Fruit fly (Drosophila melanogaster) whole organism, embryonic: ENCODE results near the gene Atg12.

Experiments
- Aef1 ChIP-seq: fragments of 200-800 bp; sonication (Bioruptor generic); IDR thresholded peaks from 3 replicates; pipeline ENCODE4 v1.3.6; 2022; ENCODE audit warnings: missing biosample characterization, missing genetic modification characterization
- B-H2 ChIP-seq: fragments of 200-800 bp; sonication (Bioruptor generic); optimal IDR thresholded peaks from 2 replicates; lab custom pipeline; 2018; ENCODE audit warnings: missing biosample characterization, mild to moderate bottlenecking, missing genetic modification characterization
- CG10565 ChIP-seq: fragments of 200-800 bp; sonication (Bioruptor generic); optimal IDR thresholded peaks from 3 replicates; lab custom pipeline; 2016; ENCODE audit warnings: missing biosample characterization, mild to moderate bottlenecking, missing genetic modification characterization
- CG11247 ChIP-seq: fragments of 200-800 bp; sonication (Bioruptor generic); IDR thresholded peaks from 2 replicates; pipeline ENCODE4 v1.3.6; 2022; ENCODE audit warnings: missing biosample characterization, missing genetic modification characterization
- CG12236 ChIP-seq: fragments of 200-800 bp; sonication (Bioruptor generic); optimal IDR thresholded peaks from 2 replicates; lab custom pipeline; 2016; ENCODE audit warnings: missing biosample characterization, missing genetic modification characterization
- CG12942 ChIP-seq: fragments of 200-800 bp; sonication (Bioruptor generic); optimal IDR thresholded peaks from 3 replicates; lab custom pipeline; 2016; ENCODE audit warnings: missing biosample characterization, missing genetic modification characterization
- CG14050 ChIP-seq: fragments of 200-800 bp; sonication (Bioruptor generic); IDR thresholded peaks from 3 replicates; pipeline ENCODE4 v1.3.6; 2022; ENCODE audit warnings: missing biosample characterization, missing genetic modification characterization
- CG14965 ChIP-seq: fragments of 200-800 bp; sonication (Bioruptor generic); optimal IDR thresholded peaks from 2 replicates; lab custom pipeline; 2016; ENCODE audit warnings: missing biosample characterization, missing genetic modification characterization, borderline replicate concordance
- CG1529 ChIP-seq: fragments of 200-800 bp; sonication (Bioruptor generic); optimal IDR thresholded peaks from 3 replicates; lab custom pipeline; 2018; ENCODE audit warnings: missing biosample characterization, missing genetic modification characterization
- CG15696 ChIP-seq: fragments of 200-800 bp; sonication (Bioruptor generic); optimal IDR thresholded peaks from 2 replicates; lab custom pipeline; 2019; ENCODE audit warnings: missing biosample characterization, mild to moderate bottlenecking, missing genetic modification characterization, moderate library complexity
- CG16815 ChIP-seq: fragments of 200-800 bp; sonication (Bioruptor generic); optimal IDR thresholded peaks from 3 replicates; lab custom pipeline; 2017; ENCODE audit warnings: missing biosample characterization, mild to moderate bottlenecking, missing genetic modification characterization
- CG2889 ChIP-seq: fragments of 200-800 bp; sonication (Bioruptor generic); IDR thresholded peaks from 3 replicates; pipeline ENCODE4 v1.3.6; 2022; ENCODE audit warnings: missing biosample characterization, missing genetic modification characterization
- CG30020 ChIP-seq: fragments of 200-800 bp; optimal IDR thresholded peaks from 2 replicates; lab custom pipeline; 2019; ENCODE audit warnings: missing biosample characterization, mild to moderate bottlenecking, missing genetic modification characterization, moderate library complexity
- CG3065 ChIP-seq: fragments of 200-800 bp; sonication (Bioruptor generic); optimal IDR thresholded peaks from 2 replicates; lab custom pipeline; 2016; ENCODE audit warnings: missing biosample characterization, missing genetic modification characterization
- CG3995 ChIP-seq: fragments of 200-800 bp; sonication (Bioruptor generic); optimal IDR thresholded peaks from 3 replicates; lab custom pipeline; 2016; ENCODE audit warnings: missing biosample characterization, missing genetic modification characterization
- CG4424 ChIP-seq: fragments of 200-800 bp; sonication (Bioruptor generic); optimal IDR thresholded peaks from 3 replicates; lab custom pipeline; 2016; ENCODE audit warnings: missing biosample characterization, missing genetic modification characterization
- CG6765 ChIP-seq: fragments of 200-800 bp; sonication (Bioruptor generic); optimal IDR thresholded peaks from 3 replicates; lab custom pipeline; 2017; ENCODE audit warnings: missing biosample characterization, mild to moderate bottlenecking, missing genetic modification characterization
- CG6854 ChIP-seq: fragments of 200-800 bp; sonication (Bioruptor generic); optimal IDR thresholded peaks from 3 replicates; lab custom pipeline; 2017; ENCODE audit warnings: missing biosample characterization, mild to moderate bottlenecking, missing genetic modification characterization
- CG7963 ChIP-seq: fragments of 200-800 bp; sonication (Bioruptor generic); IDR thresholded peaks from 3 replicates; pipeline ENCODE4 v1.3.6; 2022; ENCODE audit warnings: missing biosample characterization, missing genetic modification characterization; ENCODE audit not compliant: partially characterized antibody
- CG8089 ChIP-seq: fragments of 200-800 bp; sonication (Bioruptor generic); optimal IDR thresholded peaks from 3 replicates; lab custom pipeline; 2016; ENCODE audit warnings: missing biosample characterization, missing genetic modification characterization
- CG8944 ChIP-seq: fragments of 200-800 bp; sonication (Bioruptor generic); optimal IDR thresholded peaks from 3 replicates; lab custom pipeline; 2016; ENCODE audit warnings: missing biosample characterization, missing genetic modification characterization
- CG9876 ChIP-seq: fragments of 200-800 bp; sonication (Bioruptor generic); optimal IDR thresholded peaks from 2 replicates; lab custom pipeline; 2016; ENCODE audit warnings: missing biosample characterization, missing genetic modification characterization
- Chrac-16 ChIP-seq: fragments of 200-800 bp; sonication (Bioruptor generic); optimal IDR thresholded peaks from 3 replicates; lab custom pipeline; 2016; ENCODE audit warnings: missing biosample characterization, missing genetic modification characterization
- CkIIα-i1 ChIP-seq: fragments of 200-800 bp; sonication (Bioruptor generic); IDR thresholded peaks from 2 replicates; pipeline ENCODE4 v1.3.6; 2022; ENCODE audit warnings: missing biosample characterization, missing genetic modification characterization
- Dfd ChIP-seq, 2 experiments: fragments of >200 bp; optimal IDR thresholded peaks; 2 replicates each; lab custom pipeline; 2017; ENCODE audit warnings: missing biosample characterization in 2 of 2, missing genetic modification characterization in 2 of 2
- GATAe ChIP-seq: fragments of 200-800 bp; sonication (Bioruptor generic); conservative IDR thresholded peaks from 2 replicates; pipeline ENCODE4 v1.3.6; 2022; ENCODE audit warnings: missing biosample characterization, missing genetic modification characterization
- HmgZ ChIP-seq: fragments of 200-800 bp; sonication (Bioruptor generic); optimal IDR thresholded peaks from 2 replicates; lab custom pipeline; 2018; ENCODE audit warnings: missing biosample characterization, mild to moderate bottlenecking, missing genetic modification characterization
- Hr39 ChIP-seq: fragments of >200 bp; optimal IDR thresholded peaks from 2 replicates; lab custom pipeline; 2017
- Hsf ChIP-seq: fragments of 200-800 bp; sonication (Bioruptor generic); optimal IDR thresholded peaks from 3 replicates; lab custom pipeline; 2016; ENCODE audit warnings: missing biosample characterization, missing genetic modification characterization
- MESR4 ChIP-seq: fragments of 200-800 bp; sonication (Bioruptor generic); optimal IDR thresholded peaks from 2 replicates; lab custom pipeline; 2018; ENCODE audit warnings: missing biosample characterization, mild to moderate bottlenecking, missing genetic modification characterization, moderate library complexity
- NC2α ChIP-seq: fragments of 200-800 bp; sonication (Bioruptor generic); optimal IDR thresholded peaks from 2 replicates; lab custom pipeline; 2016; ENCODE audit warnings: missing biosample characterization, missing genetic modification characterization
- Rx ChIP-seq: fragments of 200-800 bp; sonication (Bioruptor generic); IDR thresholded peaks from 2 replicates; pipeline ENCODE4 v1.3.6; 2022; ENCODE audit warnings: missing biosample characterization, missing genetic modification characterization
- Side ChIP-seq: fragments of 200-800 bp; sonication (Bioruptor generic); optimal IDR thresholded peaks from 2 replicates; lab custom pipeline; 2016; ENCODE audit warnings: missing biosample characterization, missing genetic modification characterization
- Sry-δ ChIP-seq: fragments of 200-800 bp; sonication (Bioruptor generic); optimal IDR thresholded peaks from 2 replicates; lab custom pipeline; 2016; ENCODE audit warnings: missing biosample characterization, missing genetic modification characterization
- Ssrp ChIP-seq: fragments of 200-800 bp; sonication (Bioruptor generic); optimal IDR thresholded peaks from 2 replicates; lab custom pipeline; 2018; ENCODE audit warnings: missing biosample characterization, mild to moderate bottlenecking, missing genetic modification characterization, moderate library complexity
- Usf ChIP-seq: fragments of 200-800 bp; sonication (Bioruptor generic); optimal IDR thresholded peaks from 2 replicates; lab custom pipeline; 2017; ENCODE audit warnings: missing genotype, missing biosample characterization, missing genetic modification characterization
- Xrp1 ChIP-seq: fragments of 200-800 bp; sonication (Bioruptor generic); IDR thresholded peaks from 2 replicates; pipeline ENCODE4 v1.3.6; 2022; ENCODE audit warnings: missing biosample characterization, missing genetic modification characterization
- al ChIP-seq: fragments of 200-800 bp; sonication (Bioruptor generic); IDR thresholded peaks from 2 replicates; pipeline ENCODE4 v1.3.6; 2022; ENCODE audit warnings: missing biosample characterization, missing genetic modification characterization
- ap ChIP-seq: fragments of 200-800 bp; sonication (Bioruptor generic); IDR thresholded peaks from 2 replicates; pipeline ENCODE4 v1.3.6; 2022; ENCODE audit warnings: missing biosample characterization, missing genetic modification characterization
- ato ChIP-seq: fragments of 200-800 bp; sonication (Bioruptor generic); IDR thresholded peaks from 2 replicates; pipeline ENCODE4 v1.3.6; 2022; ENCODE audit warnings: missing biosample characterization, missing genetic modification characterization; ENCODE audit not compliant: partially characterized antibody
- az2 ChIP-seq: fragments of 200-800 bp; sonication (Bioruptor generic); optimal IDR thresholded peaks from 3 replicates; lab custom pipeline; 2016; ENCODE audit warnings: missing biosample characterization, missing genetic modification characterization
- bcd ChIP-seq: fragments of 200-800 bp; sonication (Bioruptor generic); optimal IDR thresholded peaks from 2 replicates; lab custom pipeline; 2017; ENCODE audit warnings: missing biosample characterization, mild to moderate bottlenecking, missing genetic modification characterization
- croc ChIP-seq: fragments of 200-800 bp; sonication (Bioruptor generic); conservative IDR thresholded peaks from 3 replicates; pipeline ENCODE4 v1.3.6; 2022; ENCODE audit warnings: missing biosample characterization, missing genetic modification characterization
- ewg ChIP-seq: fragments of 200-800 bp; sonication (Bioruptor generic); optimal IDR thresholded peaks from 3 replicates; lab custom pipeline; 2017; ENCODE audit warnings: mild to moderate bottlenecking, missing biosample characterization, missing genetic modification reagents, missing genetic modification characterization
- gem ChIP-seq: fragments of 200-800 bp; sonication (Bioruptor generic); optimal IDR thresholded peaks from 2 replicates; lab custom pipeline; 2019; ENCODE audit warnings: missing biosample characterization, mild to moderate bottlenecking, missing genetic modification characterization, moderate library complexity
- insv ChIP-seq, 2 experiments: fragments of 200-800 bp; sonication (Bioruptor generic); optimal IDR thresholded peaks; 3 replicates each; lab custom pipeline; 2016 to 2018; ENCODE audit warnings: missing biosample characterization in 2 of 2, missing genetic modification characterization in 2 of 2
- jing ChIP-seq: fragments of 200-800 bp; sonication (Bioruptor generic); optimal IDR thresholded peaks from 2 replicates; lab custom pipeline; 2018; ENCODE audit warnings: missing biosample characterization, mild to moderate bottlenecking, missing genetic modification characterization
- nerfin-2 ChIP-seq: fragments of 200-800 bp; sonication (Bioruptor generic); IDR thresholded peaks from 2 replicates; pipeline ENCODE4 v1.3.6; 2022; ENCODE audit warnings: missing biosample characterization, missing genetic modification characterization; ENCODE audit not compliant: partially characterized antibody
- otp ChIP-seq: fragments of 200-800 bp; sonication (Bioruptor generic); IDR thresholded peaks from 3 replicates; pipeline ENCODE4, ENCODE4 v1.3.6; 2022; ENCODE audit warnings: missing biosample characterization, missing genetic modification characterization
- slou ChIP-seq: fragments of 200-800 bp; sonication (Bioruptor generic); optimal IDR thresholded peaks from 3 replicates; lab custom pipeline; 2016; ENCODE audit warnings: missing biosample characterization, missing genetic modification characterization
- tap ChIP-seq: fragments of 200-800 bp; optimal IDR thresholded peaks from 3 replicates; lab custom pipeline; 2019; ENCODE audit warnings: missing biosample characterization, mild to moderate bottlenecking, missing genetic modification characterization, moderate library complexity
- tll ChIP-seq, 2 experiments: fragments of 200-800 bp in 1 of 2; fragments of >200 bp in 1 of 2; sonication (Bioruptor generic) in 1 of 2; optimal IDR thresholded peaks; 2 replicates each; lab custom pipeline; 2017 to 2019; ENCODE audit warnings: missing biosample characterization in 2 of 2, missing genetic modification characterization in 2 of 2, mild to moderate bottlenecking in 1 of 2, moderate library complexity in 1 of 2
- ttk ChIP-seq: fragments of 200-800 bp; sonication (Bioruptor generic); IDR thresholded peaks from 2 replicates; pipeline ENCODE4 v2.1.2; 2022; ENCODE audit warnings: missing biosample characterization, missing genetic modification characterization

The Atg12 gene

DNA sequence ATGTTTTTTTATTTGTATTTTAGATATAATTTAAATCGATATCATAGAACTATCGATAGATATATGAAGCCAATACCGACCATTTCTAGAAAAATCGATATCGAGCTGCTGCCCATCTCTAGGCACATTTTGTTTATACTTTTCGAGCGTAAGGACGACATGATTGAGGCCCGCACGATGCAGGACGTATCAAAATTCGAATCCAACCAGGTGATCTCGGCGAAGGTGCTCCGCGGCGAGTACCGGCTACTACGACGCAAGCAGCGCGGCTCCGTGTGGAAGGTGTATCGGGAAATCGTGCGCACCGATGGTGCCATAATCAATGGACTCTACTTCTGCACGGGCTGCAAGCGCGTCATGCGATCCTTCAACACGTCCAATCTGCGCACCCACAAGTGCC is 18.6 kb upstream of the Atg12 start, which contains the start of gene ssp (continued):
- TF ChIP-seq CG14050 (no peak), bcd (no peak), CkIIα-i1 (GFP tag; lab: Robert Waterston, UW) (no peak), otp (GFP tag; lab: Robert Waterston, UW) (no peak), Ssrp (tag; lab: Kevin White, UChicago) (no peak), ap (no peak), Rx (GFP tag; lab: Robert Waterston, UW) (no peak), CG12236 (GFP tag; lab: Kevin White, UChicago) (no peak), ato (GFP tag; lab: Robert Waterston, UW) (peak; percentile 56; the same call in 1 of the 2 replicates), CG4424 (GFP tag; lab: Kevin White, UChicago) (no peak), CG8089 (GFP tag; lab: Kevin White, UChicago) (no peak), CG2889 (GFP tag; lab: Robert Waterston, UW) (no peak), CG11247 (GFP tag; lab: Robert Waterston, UW) (no peak), Hr39 (lab: Kevin White, UChicago) (no peak), CG6854 (GFP tag; lab: Kevin White, UChicago) (no peak), ttk (no peak), CG12942 (GFP tag; lab: Kevin White, UChicago) (no peak), CG8944 (GFP tag; lab: Kevin White, UChicago) (no peak), tll (GFP tag; optimal IDR thresholded peaks at IDR 0.05; lab: Kevin White, UChicago) (no peak), jing (GFP tag; lab: Kevin White, UChicago) (no peak), insv (GFP tag; optimal IDR thresholded peaks at IDR 0.05; lab: Kevin White, UChicago) (no peak), az2 (GFP tag; lab: Kevin White, UChicago) (no peak), CG14965 (no peak), MESR4 (GFP tag; lab: Kevin White, UChicago) (peak; percentile 82), Usf (no peak), B-H2 (no peak), ewg (GFP tag; lab: Kevin White, UChicago) (no peak), al (GFP tag; lab: Robert Waterston, UW) (no peak), CG3065 (GFP tag; lab: Kevin White, UChicago) (no peak), Hsf (GFP tag; lab: Kevin White, UChicago) (no peak), CG16815 (GFP tag; lab: Kevin White, UChicago) (no peak), CG6765 (GFP tag; lab: Kevin White, UChicago) (no peak), Xrp1 (GFP tag; lab: Robert Waterston, UW) (no peak), HmgZ (no peak), CG30020 (no peak), nerfin-2 (GFP tag; lab: Robert Waterston, UW) (peak; percentile 61), CG15696 (tag; lab: Kevin White, UChicago) (no peak), Aef1 (no peak), CG1529 (GFP tag; lab: Kevin White, UChicago) (no peak), CG10565 (GFP tag; lab: Kevin White, UChicago) (no peak), tap (tag; lab: Kevin White, UChicago) (no peak), gem (tag; lab: Kevin White, UChicago) (no peak), Chrac-16 (GFP tag; lab: Kevin White, UChicago) (no peak), Sry-δ (GFP tag; lab: Kevin White, UChicago) (peak; percentile 85), Dfd (GFP tag; optimal IDR thresholded peaks at IDR 0.05; lab: Kevin White, UChicago) (no peak), CG7963 (GFP tag; lab: Robert Waterston, UW) (peak; percentile 36; the same call in 1 of the 3 replicates), CG9876 (GFP tag; lab: Kevin White, UChicago) (no peak), GATAe (GFP tag; lab: Robert Waterston, UW) (no peak), CG3995 (no peak), slou (no peak), croc (GFP tag; lab: Robert Waterston, UW) (no peak), Side (GFP tag; lab: Kevin White, UChicago) (no peak), NC2α (GFP tag; lab: Kevin White, UChicago) (no peak)
